Worm (Caenorhabditis elegans) whole organism, L4 larva: Measurements from ENCODE around the gene col-37.
A peak's percentile ranks its signal among the peaks of the same experiment; 100 is the strongest.

Experiments
- F10B5.3 ChIP-seq: sonication (generic microtip); optimal IDR thresholded peaks from 2 replicates; lab custom pipeline; 2016; ENCODE audit warnings: mild to moderate bottlenecking, missing genetic modification characterization, missing compliant biosample characterization
- F26F4.8 ChIP-seq: fragments of 200-800 bp; sonication (Bioruptor generic); conservative IDR thresholded peaks from 2 replicates; pipeline ENCODE4 v1.3.6; 2022; ENCODE audit warnings: missing genetic modification characterization, missing compliant biosample characterization
- F37D6.2 ChIP-seq: sonication (generic microtip); optimal IDR thresholded peaks from 2 replicates; lab custom pipeline; 2016; ENCODE audit warnings: mild to moderate bottlenecking, missing genetic modification characterization, missing compliant biosample characterization
- F49E8.2 ChIP-seq: sonication (generic microtip); optimal IDR thresholded peaks from 2 replicates; lab custom pipeline; 2016; ENCODE audit warnings: missing compliant biosample characterization, mild to moderate bottlenecking, missing genetic modification characterization, borderline replicate concordance
- R02D3.7 ChIP-seq: fragments of 150-350 bp; sonication (generic microtip); optimal IDR thresholded peaks from 3 replicates; lab custom pipeline; 2014; ENCODE audit warnings: missing biosample characterization, missing genetic modification characterization
- T20F7.1 ChIP-seq: fragments of 200-800 bp; sonication (Bioruptor generic); optimal IDR thresholded peaks from 2 replicates; lab custom pipeline; 2018; ENCODE audit warnings: mild to moderate bottlenecking, missing genetic modification characterization, missing compliant biosample characterization
- Y48G9A.11 ChIP-seq: fragments of 200-800 bp; sonication (Bioruptor generic); IDR thresholded peaks from 2 replicates; pipeline ENCODE4 v1.3.6; 2022; ENCODE audit warnings: missing genetic modification reagents, missing genetic modification characterization, missing compliant biosample characterization
- Y75B8A.6 ChIP-seq: fragments of 200-800 bp; sonication (Bioruptor generic); IDR thresholded peaks from 2 replicates; pipeline ENCODE4 v1.3.6; 2022; ENCODE audit warnings: missing genetic modification reagents, missing genetic modification characterization, missing compliant biosample characterization
- ZK546.5 ChIP-seq, 2 experiments: sonication (generic microtip); optimal IDR thresholded peaks; 2 replicates each; lab custom pipeline; 2017; ENCODE audit warnings: missing biosample characterization in 2 of 2, missing genetic modification characterization in 2 of 2
- ceh-20 ChIP-seq: fragments of 200-800 bp; sonication (Bioruptor generic); IDR thresholded peaks from 2 replicates; pipeline ENCODE4 v1.3.6; 2022; ENCODE audit warnings: missing genetic modification reagents, missing genetic modification characterization, missing compliant biosample characterization
- ceh-32 ChIP-seq: sonication (generic microtip); optimal IDR thresholded peaks from 2 replicates; lab custom pipeline; 2016; ENCODE audit warnings: mild to moderate bottlenecking, missing genetic modification characterization, missing compliant biosample characterization; ENCODE audit not compliant: poor library complexity
- ceh-44 ChIP-seq: fragments of 200-800 bp; sonication (Bioruptor generic); IDR thresholded peaks from 2 replicates; pipeline ENCODE4 v1.3.6; 2022; ENCODE audit warnings: missing genetic modification reagents, missing genetic modification characterization, missing compliant biosample characterization
- ceh-62 ChIP-seq: sonication (generic microtip); optimal IDR thresholded peaks from 2 replicates; lab custom pipeline; 2017; ENCODE audit warnings: missing biosample characterization, missing genetic modification characterization
- ceh-82 ChIP-seq: sonication (generic microtip); optimal IDR thresholded peaks from 2 replicates; lab custom pipeline; 2017; ENCODE audit warnings: missing biosample characterization, missing genetic modification characterization
- cey-2 ChIP-seq: sonication (generic microtip); optimal IDR thresholded peaks from 3 replicates; lab custom pipeline; 2017; ENCODE audit warnings: missing genetic modification characterization, mild to moderate bottlenecking, missing compliant biosample characterization, antibody characterized with exemption, borderline replicate concordance; ENCODE audit not compliant: insufficient read depth
- daf-16 ChIP-seq, 3 experiments: sonication (generic microtip); optimal IDR thresholded peaks; 2 replicates each; lab custom pipeline; 2016 to 2017; ENCODE audit warnings: missing genetic modification characterization in 3 of 3, missing genetic modification reagents in 3 of 3, mild to moderate bottlenecking in 2 of 3, missing compliant biosample characterization in 2 of 3, missing biosample characterization in 1 of 3, moderate library complexity in 1 of 3
- daf-8 ChIP-seq: fragments of 200-800 bp; sonication (Bioruptor generic); IDR thresholded peaks from 2 replicates; pipeline ENCODE4 v1.3.6; 2022; ENCODE audit warnings: missing genetic modification characterization, missing compliant biosample characterization
- dmd-6 ChIP-seq: fragments of 200-800 bp; sonication (Bioruptor generic); IDR thresholded peaks from 2 replicates; pipeline ENCODE4 v1.3.6; 2022; ENCODE audit warnings: missing genetic modification reagents, missing genetic modification characterization, missing compliant biosample characterization
- dmd-8 ChIP-seq: fragments of 200-800 bp; sonication (Bioruptor generic); IDR thresholded peaks from 2 replicates; pipeline ENCODE4 v1.3.6; 2022; ENCODE audit warnings: missing genetic modification characterization, missing compliant biosample characterization
- egl-27 ChIP-seq: sonication (generic microtip); optimal IDR thresholded peaks from 3 replicates; lab custom pipeline; 2017; ENCODE audit warnings: missing biosample characterization, missing genetic modification reagents, missing genetic modification characterization
- fos-1 ChIP-seq: fragments of 150-350 bp; optimal IDR thresholded peaks from 2 replicates; lab custom pipeline; 2014; ENCODE audit warnings: missing biosample characterization, missing genetic modification characterization
- gei-8 ChIP-seq: fragments of 200-800 bp; sonication (Bioruptor generic); optimal IDR thresholded peaks from 2 replicates; lab custom pipeline; 2018; ENCODE audit warnings: mild to moderate bottlenecking, missing genetic modification characterization, missing compliant biosample characterization
- lin-38 ChIP-seq: fragments of 200-800 bp; sonication (Bioruptor generic); IDR thresholded peaks from 2 replicates; pipeline ENCODE4 v1.3.6; 2022; ENCODE audit warnings: missing genetic modification reagents, missing genetic modification characterization, missing compliant biosample characterization
- lin-39 ChIP-seq: fragments of 150-350 bp; optimal IDR thresholded peaks from 2 replicates; lab custom pipeline; 2014; ENCODE audit warnings: missing biosample characterization, missing genetic modification reagents, missing genetic modification characterization
- mdt-29 ChIP-seq: fragments of 200-800 bp; sonication (Bioruptor generic); IDR thresholded peaks from 2 replicates; pipeline ENCODE4 v1.3.6; 2022; ENCODE audit warnings: missing genetic modification reagents, missing genetic modification characterization, missing compliant biosample characterization
- mep-1 ChIP-seq: fragments of 150-350 bp; sonication (generic microtip); optimal IDR thresholded peaks from 3 replicates; lab custom pipeline; 2014; ENCODE audit warnings: missing biosample characterization, missing genetic modification characterization
- mes-2 ChIP-seq: sonication (generic microtip); optimal IDR thresholded peaks from 2 replicates; lab custom pipeline; 2016; ENCODE audit warnings: missing genotype, mild to moderate bottlenecking, missing genetic modification characterization, missing compliant biosample characterization; ENCODE audit not compliant: poor library complexity, severe bottlenecking
- nhr-10 ChIP-seq: fragments of 150-350 bp; optimal IDR thresholded peaks from 2 replicates; lab custom pipeline; 2014; ENCODE audit warnings: missing biosample characterization, missing genetic modification characterization
- nhr-102 ChIP-seq: sonication (generic microtip); optimal IDR thresholded peaks from 2 replicates; lab custom pipeline; 2016; ENCODE audit warnings: mild to moderate bottlenecking, missing genetic modification characterization, moderate library complexity, missing compliant biosample characterization
- nhr-111 ChIP-seq: fragments of 200-800 bp; sonication (Bioruptor generic); optimal IDR thresholded peaks from 2 replicates; lab custom pipeline; 2018; ENCODE audit warnings: mild to moderate bottlenecking, missing genetic modification characterization, missing compliant biosample characterization
- nhr-25 ChIP-seq: sonication (generic microtip); optimal IDR thresholded peaks from 2 replicates; lab custom pipeline; 2017; ENCODE audit warnings: missing genetic modification characterization, mild to moderate bottlenecking, missing compliant biosample characterization, antibody characterized with exemption, moderate library complexity, borderline replicate concordance; ENCODE audit not compliant: insufficient read depth
- nhr-28 ChIP-seq: fragments of 150-350 bp; optimal IDR thresholded peaks from 2 replicates; lab custom pipeline; 2014; ENCODE audit warnings: missing biosample characterization, missing genetic modification characterization
- nhr-48 ChIP-seq: sonication (generic microtip); optimal IDR thresholded peaks from 2 replicates; lab custom pipeline; 2016; ENCODE audit warnings: mild to moderate bottlenecking, missing genetic modification characterization, missing compliant biosample characterization
- nhr-77 ChIP-seq: fragments of 150-350 bp; optimal IDR thresholded peaks from 2 replicates; lab custom pipeline; 2014; ENCODE audit warnings: missing biosample characterization, missing genetic modification characterization
- rbr-2 ChIP-seq: sonication (generic microtip); optimal IDR thresholded peaks from 2 replicates; lab custom pipeline; 2016; ENCODE audit warnings: missing genotype, missing genetic modification characterization, missing compliant biosample characterization
- skn-1 ChIP-seq: fragments of 150-350 bp; optimal IDR thresholded peaks from 2 replicates; lab custom pipeline; 2014; ENCODE audit warnings: missing biosample characterization, missing genetic modification characterization
- snpc-4 ChIP-seq: fragments of 150-350 bp; optimal IDR thresholded peaks from 2 replicates; lab custom pipeline; 2014; ENCODE audit warnings: missing biosample characterization, missing genetic modification characterization
- spr-1 ChIP-seq: sonication (generic microtip); optimal IDR thresholded peaks from 2 replicates; lab custom pipeline; 2016; ENCODE audit warnings: mild to moderate bottlenecking, missing genetic modification characterization, missing compliant biosample characterization
- spr-3 ChIP-seq: fragments of 200-800 bp; sonication (Bioruptor generic); optimal IDR thresholded peaks from 2 replicates; lab custom pipeline; 2018; ENCODE audit warnings: mild to moderate bottlenecking, missing genetic modification characterization, missing compliant biosample characterization
- zfp-3 ChIP-seq: fragments of 200-800 bp; sonication (Bioruptor generic); conservative IDR thresholded peaks from 2 replicates; pipeline ENCODE4 v1.3.6; 2022; ENCODE audit warnings: missing genetic modification reagents, missing genetic modification characterization, missing compliant biosample characterization
- zip-11 ChIP-seq: fragments of 200-800 bp; sonication (Bioruptor generic); IDR thresholded peaks from 2 replicates; pipeline ENCODE4 v1.3.6; 2022; ENCODE audit warnings: missing genetic modification characterization, missing compliant biosample characterization
- zip-2 ChIP-seq: fragments of 150-350 bp; optimal IDR thresholded peaks from 2 replicates; lab custom pipeline; 2014; ENCODE audit warnings: missing biosample characterization, missing genetic modification characterization

The col-37 gene

DNA sequence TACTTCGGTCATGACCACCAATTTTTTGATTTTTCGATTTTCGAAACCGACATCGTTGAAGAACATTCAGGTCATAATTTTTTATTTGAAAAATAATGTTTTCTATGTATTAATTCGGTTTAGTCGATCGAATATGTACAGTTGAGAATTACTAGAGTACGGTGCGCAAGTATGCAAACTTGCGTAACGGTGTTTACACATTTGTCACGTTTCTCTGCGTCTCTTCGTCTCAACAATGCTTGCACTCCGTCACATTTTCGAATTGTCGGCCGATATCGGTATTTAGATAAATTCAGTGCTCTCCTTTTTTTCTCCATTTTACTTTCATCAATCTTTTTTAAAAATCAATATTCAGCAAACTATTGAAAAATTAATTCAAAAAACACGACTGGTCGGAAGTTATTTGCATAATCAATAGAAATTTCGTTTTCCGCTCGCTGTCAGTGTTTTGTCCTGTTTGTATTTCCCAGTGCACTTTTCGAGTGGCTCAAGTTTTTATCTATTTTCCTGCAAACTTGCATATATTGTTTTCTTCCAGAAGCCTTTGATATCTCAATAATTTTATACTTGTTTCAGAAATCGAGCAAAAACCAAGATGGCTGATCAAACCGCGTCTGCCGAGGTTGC lies 23.5 kb upstream of the col-37 start, which contains the start of gene dpy-30 (continued):
- TF ChIP-seq spr-1 (tag; lab: Kevin White, UChicago) (no peak), daf-16 (GFP tag; optimal IDR thresholded peaks at IDR 0.05; lab: Kevin White, UChicago) (no peak), daf-16 (tag; optimal IDR thresholded peaks at IDR 0.05; lab: Kevin White, UChicago) (peak; percentile 44), nhr-77 (tag; lab: Kevin White, UChicago) (no peak), rbr-2 (tag; lab: Kevin White, UChicago) (peak; percentile 22), F49E8.2 (tag; lab: Kevin White, UChicago) (no peak), F37D6.2 (tag; lab: Kevin White, UChicago) (no peak), spr-3 (no peak), nhr-28 (tag; lab: Kevin White, UChicago) (peak; percentile 3), ceh-44 (GFP tag; lab: Robert Waterston, UW) (no peak), F26F4.8 (GFP tag; lab: Robert Waterston, UW) (no peak), mes-2 (tag; lab: Kevin White, UChicago) (peak; percentile 77), Y48G9A.11 (peak; percentile 59; the same call in 1 of the 2 replicates), nhr-25 (tag; lab: Kevin White, UChicago) (peak; percentile 34), snpc-4 (tag; lab: Kevin White, UChicago) (no peak), ceh-62 (no peak)
- TF ChIP-seq, all 104 proteins: peak for 16

DNA sequence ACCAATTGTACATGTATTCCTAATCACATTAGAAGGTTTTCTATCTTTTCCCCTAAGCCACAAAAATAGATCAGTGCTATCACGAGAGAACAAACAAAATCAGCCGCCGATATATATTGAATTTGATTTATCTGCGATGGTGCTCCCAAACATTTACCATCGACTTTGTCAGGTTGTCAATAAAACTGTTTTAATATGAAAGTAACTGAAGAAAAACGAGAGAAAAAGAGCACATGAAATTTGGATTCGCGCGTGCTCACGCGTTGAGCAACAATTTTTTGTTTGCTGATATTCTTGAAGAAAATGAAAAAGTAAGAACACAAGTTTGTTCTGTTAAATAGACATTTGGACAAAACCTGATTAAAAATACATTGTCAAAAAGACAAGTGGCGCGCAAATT lies 21.3 kb upstream of the col-37 start:
- TF ChIP-seq lin-39 (tag; lab: Kevin White, UChicago), result no peak
- no peak for TF ChIP-seq dmd-6
- TF ChIP-seq R02D3.7 (tag; lab: Kevin White, UChicago), result no peak
- TF ChIP-seq Y75B8A.6 (GFP tag; lab: Robert Waterston, UW), result no peak
- TF ChIP-seq mep-1, result no peak
- no peak for TF ChIP-seq ceh-82 (tag; lab: Kevin White, UChicago)
- TF ChIP-seq F10B5.3 (tag; lab: Kevin White, UChicago), result no peak
- no peak for TF ChIP-seq nhr-111 (GFP tag; lab: Kevin White, UChicago)
- no peak for TF ChIP-seq daf-8 (GFP tag; lab: Robert Waterston, UW)
- no peak for TF ChIP-seq dmd-8 (GFP tag; lab: Robert Waterston, UW)
- TF ChIP-seq T20F7.1 (GFP tag; lab: Kevin White, UChicago), result no peak
- TF ChIP-seq zip-11, result no peak
- TF ChIP-seq ceh-32, result no peak
- no peak for TF ChIP-seq egl-27 (tag; lab: Kevin White, UChicago)
- no peak for TF ChIP-seq zfp-3 (GFP tag; lab: Robert Waterston, UW)

DNA sequence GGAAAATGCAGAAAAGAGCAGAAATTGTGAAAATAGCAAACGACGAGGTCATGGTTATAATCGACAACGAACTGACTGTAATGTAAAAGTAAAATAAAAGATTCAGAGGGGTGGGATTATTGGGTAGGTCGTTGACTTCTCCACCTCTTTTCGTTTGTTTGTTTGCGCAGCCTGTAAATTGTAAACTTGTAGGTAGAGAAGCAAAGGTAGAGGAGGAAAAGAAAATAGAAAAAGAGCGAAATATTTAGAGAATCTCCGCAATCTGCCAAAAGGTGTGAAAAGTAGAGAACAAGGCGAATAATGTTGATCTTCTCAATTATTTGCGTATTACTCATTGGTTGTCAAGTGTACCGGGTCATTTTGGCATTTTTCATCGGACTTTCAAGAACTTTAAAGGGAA lies 19.8 kb upstream of the col-37 start, which contains the start of gene ZK863.8:
TSS of gene ZK863.8 (minus strand) at position 173 of the 400 bp plus-strand sequence.
- no peak for TF ChIP-seq mdt-29 (GFP tag; lab: Robert Waterston, UW)
- TF ChIP-seq F10B5.3 (tag; lab: Kevin White, UChicago), result no peak
- TF ChIP-seq nhr-48 (tag; lab: Kevin White, UChicago), result no peak
- TF ChIP-seq T20F7.1 (GFP tag; lab: Kevin White, UChicago), result no peak
- no peak for TF ChIP-seq spr-1 (tag; lab: Kevin White, UChicago)
- TF ChIP-seq cey-2 (tag; lab: Kevin White, UChicago), result no peak
- TF ChIP-seq F37D6.2 (tag; lab: Kevin White, UChicago), result no peak
- TF ChIP-seq ZK546.5 (tag; optimal IDR thresholded peaks at IDR 0.05; lab: Kevin White, UChicago), result no peak
- no peak for TF ChIP-seq nhr-102
- TF ChIP-seq nhr-10, result no peak
- TF ChIP-seq F49E8.2 (tag; lab: Kevin White, UChicago), result no peak
- TF ChIP-seq fos-1 (tag; lab: Kevin White, UChicago), result no peak
- TF ChIP-seq gei-8 (GFP tag; lab: Kevin White, UChicago), result no peak
- TF ChIP-seq ceh-20 (GFP tag; lab: Robert Waterston, UW), result no peak
- no peak for TF ChIP-seq dmd-6
- no peak for TF ChIP-seq daf-8 (GFP tag; lab: Robert Waterston, UW)
- TF ChIP-seq R02D3.7 (tag; lab: Kevin White, UChicago), result no peak
- no peak for TF ChIP-seq skn-1 (tag; lab: Kevin White, UChicago)
- TF ChIP-seq zip-2 (tag; lab: Kevin White, UChicago), result no peak
- TF ChIP-seq lin-38 (GFP tag; lab: Robert Waterston, UW), result no peak
